Fruit fly (Drosophila melanogaster): ENCODE data around the gene Sec22.

DNA sequence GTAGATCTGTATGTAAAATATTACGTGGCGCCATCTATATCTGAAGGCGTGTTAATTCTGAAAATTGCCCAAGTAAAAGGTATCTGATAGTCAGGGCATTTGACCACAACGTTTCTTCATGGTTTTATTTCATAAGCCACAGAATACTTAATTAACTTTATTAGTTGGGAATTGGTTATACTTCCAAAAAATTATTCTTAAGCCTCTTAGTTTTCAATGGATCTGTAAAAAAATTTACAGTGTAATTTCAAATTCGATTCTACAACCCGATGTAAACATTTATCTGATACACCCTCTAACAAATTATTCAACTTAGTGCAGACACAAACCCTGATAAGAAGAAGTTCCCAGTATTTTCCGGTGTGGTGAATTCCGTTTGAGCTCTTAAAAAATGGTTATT, 37.6 kb downstream of the Sec22 start:
- no peak for TF ChIP-seq Pif1A (GFP tag; optimal IDR thresholded peaks at IDR 0.05)
- no peak for TF ChIP-seq CG17806 (tag; optimal IDR thresholded peaks at IDR 0.05)
- no peak for TF ChIP-seq fd96Ca (GFP tag; IDR thresholded peaks at IDR 0.05)
- no peak for TF ChIP-seq CG10348 (GFP tag; IDR thresholded peaks at IDR 0.05)
